Fruit fly (Drosophila melanogaster): ENCODE data around the gene ppk31.
A peak's percentile ranks its signal among the peaks of the same experiment; 100 is the strongest.

The ppk31 gene

DNA sequence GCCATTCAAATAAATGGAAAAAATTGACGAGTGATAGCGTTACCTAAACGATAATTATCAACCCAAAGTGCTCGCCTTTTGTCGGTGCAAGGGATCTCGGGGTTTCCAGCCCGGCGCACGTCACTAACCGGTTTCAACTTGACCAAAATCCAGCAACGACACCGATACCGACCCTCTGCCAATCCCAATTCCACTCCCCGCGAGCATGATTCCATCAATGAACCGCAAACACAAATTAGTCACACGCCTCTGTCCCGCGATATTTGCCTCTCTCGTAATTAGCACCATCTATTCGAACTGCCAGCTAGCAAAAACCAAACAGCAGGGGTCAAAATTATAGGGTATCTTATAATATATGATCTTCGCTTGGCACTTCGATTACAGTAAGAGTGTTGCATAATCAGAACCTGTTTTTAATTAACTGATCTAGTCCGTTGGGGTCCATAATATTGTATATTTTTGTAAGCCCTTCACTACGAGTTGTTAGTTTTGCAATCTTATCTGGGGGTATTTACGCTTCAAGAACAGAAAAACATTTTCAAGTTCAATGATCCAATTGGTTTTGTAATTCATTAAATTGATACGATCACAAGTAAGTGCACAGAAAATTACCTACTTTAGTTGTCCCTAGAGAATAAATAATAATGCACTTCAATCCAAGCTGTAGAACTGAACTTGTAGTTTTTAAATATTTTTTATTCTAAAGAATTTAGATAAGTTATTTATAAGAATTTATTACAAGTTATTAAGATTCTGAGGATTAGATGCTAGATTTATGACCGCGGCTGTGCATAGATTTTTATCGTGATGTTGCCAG, 9.7 kb upstream of the ppk31 start (continued):
- peak; percentile 78 for TF ChIP-seq CG10147 (GFP tag; optimal IDR thresholded peaks at IDR 0.05)
- peak; percentile 21 for TF ChIP-seq CG15601 (tag; optimal IDR thresholded peaks at IDR 0.05)
- peak; percentile 70 for TF ChIP-seq Oli (tag; optimal IDR thresholded peaks at IDR 0.05)
- no peak for TF ChIP-seq crc (GFP tag; optimal IDR thresholded peaks at IDR 0.05)
- TF ChIP-seq Antp (GFP tag; optimal IDR thresholded peaks at IDR 0.05) = no peak
- TF ChIP-seq CG6765 (GFP tag; optimal IDR thresholded peaks at IDR 0.05) = peak; percentile 29
- peak; percentile 70 for TF ChIP-seq CG31441 (GFP tag; IDR thresholded peaks at IDR 0.05)
- TF ChIP-seq Adf1 (GFP tag; IDR thresholded peaks at IDR 0.05) = peak; percentile 6; the same call in 1 of the 2 replicates
- no peak for TF ChIP-seq sqz (GFP tag; optimal IDR thresholded peaks at IDR 0.05)
- peak; percentile 19 to 22 for TF ChIP-seq dpn (GFP tag; optimal IDR thresholded peaks at IDR 0.05)
- peak; percentile 22 for TF ChIP-seq gcm2 (GFP tag; optimal IDR thresholded peaks at IDR 0.05)
- peak; percentile 67 for TF ChIP-seq CG7556 (GFP tag; optimal IDR thresholded peaks at IDR 0.05)
- TF ChIP-seq CG6813 (GFP tag; optimal IDR thresholded peaks at IDR 0.05) = peak; percentile 9
- TF ChIP-seq D (optimal IDR thresholded peaks at IDR 0.05) = no peak
- peak; percentile 27 for TF ChIP-seq D (GFP tag; optimal IDR thresholded peaks at IDR 0.05)
- peak; percentile 37 for TF ChIP-seq pho (GFP tag; optimal IDR thresholded peaks at IDR 0.05)
- no peak for TF ChIP-seq Bgb (GFP tag; IDR thresholded peaks at IDR 0.05; ENCODE audit: partially characterized antibody)
- TF ChIP-seq CG34224 (GFP tag; IDR thresholded peaks at IDR 0.05; ENCODE audit: partially characterized antibody) = no peak
- TF ChIP-seq ranshi (GFP tag; IDR thresholded peaks at IDR 0.05) = peak; percentile 25; the same call in 1 of the 2 replicates
- TF ChIP-seq CG15269 (tag; optimal IDR thresholded peaks at IDR 0.05) = peak; percentile 70
- TF ChIP-seq mirr (GFP tag; optimal IDR thresholded peaks at IDR 0.05) = no peak
- peak; percentile 27; the same call in 1 of the 3 replicates for TF ChIP-seq Aef1 (GFP tag; IDR thresholded peaks at IDR 0.05)
- TF ChIP-seq Vsx1 (GFP tag; optimal IDR thresholded peaks at IDR 0.05) = peak; percentile 82
- TF ChIP-seq Dip2 (GFP tag; IDR thresholded peaks at IDR 0.05) = no peak
- no peak for TF ChIP-seq emc (GFP tag; optimal IDR thresholded peaks at IDR 0.05)
- TF ChIP-seq Pdp1 (GFP tag; optimal IDR thresholded peaks at IDR 0.05) = peak; percentile 33 to 78
- no peak for TF ChIP-seq CG3065 (GFP tag; optimal IDR thresholded peaks at IDR 0.05)
- peak; percentile 74 for TF ChIP-seq grau (tag; optimal IDR thresholded peaks at IDR 0.05)
- peak; percentile 37 for TF ChIP-seq HLH54F (GFP tag; optimal IDR thresholded peaks at IDR 0.05)
- TF ChIP-seq Hsf (GFP tag; optimal IDR thresholded peaks at IDR 0.05) = peak; percentile 14
- TF ChIP-seq CG8281 (tag; optimal IDR thresholded peaks at IDR 0.05) = no peak
- TF ChIP-seq YL-1 (GFP tag; optimal IDR thresholded peaks at IDR 0.05) = peak; percentile 1
- TF ChIP-seq MESR4 (GFP tag; optimal IDR thresholded peaks at IDR 0.05) = no peak
- TF ChIP-seq BtbVII (GFP tag; optimal IDR thresholded peaks at IDR 0.05) = peak; percentile 64
- peak; percentile 48 for TF ChIP-seq CG2712 (tag; optimal IDR thresholded peaks at IDR 0.05)
- TF ChIP-seq bowl (GFP tag; IDR thresholded peaks at IDR 0.05) = no peak
- peak; percentile 36 for TF ChIP-seq PHDP (tag; optimal IDR thresholded peaks at IDR 0.05)
- peak in 1 of 2 experiments; percentile 63 for TF ChIP-seq Hr51 (GFP tag; optimal IDR thresholded peaks at IDR 0.05)
- TF ChIP-seq Sox102F (GFP tag; optimal IDR thresholded peaks at IDR 0.05) = peak; percentile 25
- no peak for TF ChIP-seq sc (optimal IDR thresholded peaks at IDR 0.05)
- peak; percentile 3 for TF ChIP-seq sc (GFP tag; optimal IDR thresholded peaks at IDR 0.05)
- peak; percentile 16 for TF ChIP-seq Camta (GFP tag; optimal IDR thresholded peaks at IDR 0.05)
- TF ChIP-seq cwo (GFP tag; optimal IDR thresholded peaks at IDR 0.05) = peak; percentile 66
- TF ChIP-seq CG11456 (GFP tag; IDR thresholded peaks at IDR 0.05) = no peak
- TF ChIP-seq CG12391 (tag; optimal IDR thresholded peaks at IDR 0.05) = peak; percentile 53
- TF ChIP-seq CG9215 (GFP tag; IDR thresholded peaks at IDR 0.05) = peak; percentile 36
- TF ChIP-seq vvl (GFP tag; IDR thresholded peaks at IDR 0.05) = 0 out of 2 replicates have a peak, but pooled peaks have one; percentile 45
- TF ChIP-seq Hr3 (GFP tag; optimal IDR thresholded peaks at IDR 0.05) = peak; percentile 43
- no peak for TF ChIP-seq ab (GFP tag; optimal IDR thresholded peaks at IDR 0.05)
